Worm (Caenorhabditis elegans) whole organism, mixed stage, embryonic: Measurements from ENCODE around the gene frpr-19.

Experiments used
- blmp-1 ChIP-seq: fragments of 150-350 bp; optimal IDR thresholded peaks from 2 replicates; lab custom pipeline; 2014; ENCODE audit warnings: missing biosample characterization, missing genetic modification characterization
- ceh-39 ChIP-seq: fragments of 150-350 bp; optimal IDR thresholded peaks from 2 replicates; lab custom pipeline; 2014; ENCODE audit warnings: missing biosample characterization, missing genetic modification characterization
- elt-1 ChIP-seq: sonication (generic microtip); optimal IDR thresholded peaks from 2 replicates; lab custom pipeline; 2017; ENCODE audit warnings: missing genetic modification characterization, mild to moderate bottlenecking, missing compliant biosample characterization, antibody characterized with exemption, moderate library complexity, borderline replicate concordance; ENCODE audit not compliant: insufficient read depth
- lin-13 ChIP-seq: fragments of 150-350 bp; optimal IDR thresholded peaks from 2 replicates; lab custom pipeline; 2014; ENCODE audit warnings: missing biosample characterization, missing genetic modification characterization
- mab-5 ChIP-seq: fragments of 150-350 bp; optimal IDR thresholded peaks from 2 replicates; lab custom pipeline; 2014; ENCODE audit warnings: missing biosample characterization, missing genetic modification characterization
- mls-2 ChIP-seq: sonication (generic microtip); optimal IDR thresholded peaks from 2 replicates; lab custom pipeline; 2016; ENCODE audit warnings: mild to moderate bottlenecking, missing genetic modification characterization, moderate library complexity, missing compliant biosample characterization
- nhr-12 ChIP-seq: fragments of 150-350 bp; optimal IDR thresholded peaks from 2 replicates; lab custom pipeline; 2014; ENCODE audit warnings: missing biosample characterization, missing genetic modification characterization
- nhr-2 ChIP-seq: fragments of 150-350 bp; optimal IDR thresholded peaks from 2 replicates; lab custom pipeline; 2014; ENCODE audit warnings: missing biosample characterization, missing genetic modification characterization
- nhr-237 ChIP-seq: fragments of 150-350 bp; optimal IDR thresholded peaks from 2 replicates; lab custom pipeline; 2014; ENCODE audit warnings: missing biosample characterization, missing genetic modification characterization
- nhr-28 ChIP-seq: fragments of 150-350 bp; optimal IDR thresholded peaks from 2 replicates; lab custom pipeline; 2014; ENCODE audit warnings: missing biosample characterization, missing genetic modification characterization
- nhr-76 ChIP-seq: sonication (generic microtip); optimal IDR thresholded peaks from 2 replicates; lab custom pipeline; 2017; ENCODE audit warnings: missing biosample characterization, missing genetic modification characterization
- unc-39 ChIP-seq: fragments of 150-350 bp; optimal IDR thresholded peaks from 2 replicates; lab custom pipeline; 2014; ENCODE audit warnings: missing biosample characterization, missing genetic modification characterization
- unc-62 ChIP-seq: fragments of 150-350 bp; optimal IDR thresholded peaks from 2 replicates; lab custom pipeline; 2014; ENCODE audit warnings: missing biosample characterization, missing genetic modification reagents, missing genetic modification characterization
- ztf-11 ChIP-seq: fragments of 150-350 bp; optimal IDR thresholded peaks from 2 replicates; lab custom pipeline; 2014; ENCODE audit warnings: missing biosample characterization, missing genetic modification characterization

DNA sequence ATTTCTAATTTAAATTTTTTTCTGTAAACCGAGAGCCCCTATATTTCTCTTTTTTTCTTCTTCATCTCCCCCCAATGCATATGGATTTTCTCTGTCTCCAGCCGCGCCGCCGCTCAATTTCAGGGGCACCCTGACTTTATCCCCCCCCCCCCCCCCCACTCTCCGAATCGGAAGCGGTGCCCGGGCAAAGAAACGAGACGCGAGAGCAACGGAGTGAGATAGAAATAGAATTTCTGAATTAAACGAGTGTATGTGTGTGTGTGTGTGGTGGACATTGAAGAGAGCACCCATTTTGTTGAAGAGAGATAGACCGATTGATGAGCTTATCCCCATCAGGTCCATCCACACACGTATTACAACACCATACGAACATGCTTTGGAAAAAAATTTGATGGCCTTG is 44.3 kb upstream of the frpr-19 start:
- TF ChIP-seq unc-62 (GFP tag; lab: Kevin White, UChicago) (no peak), nhr-2 (tag; lab: Kevin White, UChicago) (no peak), nhr-237 (tag; lab: Kevin White, UChicago) (no peak), unc-39 (tag; lab: Kevin White, UChicago) (no peak), ztf-11 (tag; lab: Kevin White, UChicago) (no peak), blmp-1 (tag; lab: Kevin White, UChicago) (no peak), nhr-12 (no peak), elt-1 (tag; lab: Kevin White, UChicago) (no peak), nhr-28 (no peak), lin-13 (tag; lab: Kevin White, UChicago) (no peak), mls-2 (peak; percentile 25), mab-5 (tag; lab: Kevin White, UChicago) (no peak), nhr-76 (no peak), ceh-39 (tag; lab: Kevin White, UChicago) (no peak)
